Fruit fly (Drosophila melanogaster) Kc167 (cell line): Measurements from ENCODE around the gene CG10738.

ENCODE experiments used
- insv ChIP-seq: fragments of >200 bp; optimal IDR thresholded peaks from 3 replicates; lab custom pipeline; 2018; ENCODE audit warnings: missing external identifiers
- psq ChIP-seq: fragments of >200 bp; optimal IDR thresholded peaks from 2 replicates; lab custom pipeline; 2017; ENCODE audit warnings: missing external identifiers

DNA sequence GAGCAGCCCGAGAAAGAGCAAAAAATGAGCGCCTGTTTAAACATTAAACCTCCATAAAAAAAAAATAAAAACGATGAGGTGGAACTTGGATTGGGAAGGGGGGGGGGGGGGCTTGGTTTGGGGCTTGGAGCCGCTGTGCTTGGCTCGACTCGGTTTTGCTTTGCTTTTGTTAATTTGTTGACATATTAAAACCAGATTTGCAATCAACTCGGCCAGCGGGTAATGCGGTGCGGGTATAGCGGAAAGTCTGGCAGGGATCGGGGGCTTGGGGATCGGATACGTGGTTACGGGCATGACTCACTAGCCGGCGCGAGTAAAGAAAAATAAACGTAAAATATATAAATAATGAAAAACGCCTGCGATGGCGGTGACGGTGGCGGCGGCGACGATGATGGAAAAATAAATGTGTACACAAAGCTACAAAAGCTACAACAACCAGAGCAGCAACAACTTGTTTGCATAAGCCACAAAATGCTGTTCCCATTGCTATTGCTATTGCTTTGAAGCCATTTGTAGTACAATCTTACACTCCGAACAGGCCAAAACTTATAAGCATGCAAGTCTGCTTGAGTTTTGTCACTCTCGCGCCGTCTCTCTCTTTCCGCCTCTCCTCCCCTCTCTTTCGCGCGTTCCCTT, 47.3 kb downstream of the CG10738 start:
- TF ChIP-seq insv (lab: Kevin White, UChicago) (no peak), psq (lab: Kevin White, UChicago) (no peak)
